Worm (Caenorhabditis elegans) whole organism, L4 larva: ENCODE measurements around the gene ZC239.6.
"Not testable (repeated sequence)": the region's sequence is repeated elsewhere in the genome, so short reads cannot be mapped to it uniquely, and the experiment has no call there.

Experiments used
- F10B5.3 ChIP-seq: sonication (generic microtip); optimal IDR thresholded peaks from 2 replicates; lab custom pipeline; 2016; ENCODE audit warnings: mild to moderate bottlenecking, missing genetic modification characterization, missing compliant biosample characterization
- F26F4.8 ChIP-seq: fragments of 200-800 bp; sonication (Bioruptor generic); conservative IDR thresholded peaks from 2 replicates; pipeline ENCODE4 v1.3.6; 2022; ENCODE audit warnings: missing genetic modification characterization, missing compliant biosample characterization
- F49E8.2 ChIP-seq: sonication (generic microtip); optimal IDR thresholded peaks from 2 replicates; lab custom pipeline; 2016; ENCODE audit warnings: missing compliant biosample characterization, mild to moderate bottlenecking, missing genetic modification characterization, borderline replicate concordance
- T20F7.1 ChIP-seq: fragments of 200-800 bp; sonication (Bioruptor generic); optimal IDR thresholded peaks from 2 replicates; lab custom pipeline; 2018; ENCODE audit warnings: mild to moderate bottlenecking, missing genetic modification characterization, missing compliant biosample characterization
- Y105C5A.15 ChIP-seq: fragments of 200-800 bp; sonication (Bioruptor generic); IDR thresholded peaks from 2 replicates; pipeline ENCODE4 v1.3.6; 2022; ENCODE audit warnings: missing genetic modification characterization, missing compliant biosample characterization
- Y48G9A.11 ChIP-seq: fragments of 200-800 bp; sonication (Bioruptor generic); IDR thresholded peaks from 2 replicates; pipeline ENCODE4 v1.3.6; 2022; ENCODE audit warnings: missing genetic modification reagents, missing genetic modification characterization, missing compliant biosample characterization
- Y75B8A.6 ChIP-seq: fragments of 200-800 bp; sonication (Bioruptor generic); IDR thresholded peaks from 2 replicates; pipeline ENCODE4 v1.3.6; 2022; ENCODE audit warnings: missing genetic modification reagents, missing genetic modification characterization, missing compliant biosample characterization
- ZK337.2 ChIP-seq: fragments of 200-800 bp; sonication (Bioruptor generic); IDR thresholded peaks from 2 replicates; pipeline ENCODE4 v1.3.6; 2022; ENCODE audit warnings: missing genetic modification reagents, missing genetic modification characterization, missing compliant biosample characterization
- aha-1 ChIP-seq: fragments of 150-350 bp; peaks from one replicate; lab custom pipeline; 2014; ENCODE audit warnings: missing biosample characterization, missing genetic modification characterization
- attf-4 ChIP-seq: sonication (generic microtip); optimal IDR thresholded peaks from 3 replicates; lab custom pipeline; 2017; ENCODE audit warnings: missing biosample characterization, missing genetic modification characterization
- daf-12 ChIP-seq: fragments of 150-350 bp; optimal IDR thresholded peaks from 2 replicates; lab custom pipeline; 2014; ENCODE audit warnings: missing biosample characterization, missing genetic modification reagents, missing genetic modification characterization
- dmd-8 ChIP-seq: fragments of 200-800 bp; sonication (Bioruptor generic); IDR thresholded peaks from 2 replicates; pipeline ENCODE4 v1.3.6; 2022; ENCODE audit warnings: missing genetic modification characterization, missing compliant biosample characterization
- dve-1 ChIP-seq: sonication (generic microtip); optimal IDR thresholded peaks from 2 replicates; lab custom pipeline; 2017; ENCODE audit warnings: antibody characterized with exemption, mild to moderate bottlenecking, missing genetic modification characterization, missing compliant biosample characterization; ENCODE audit not compliant: insufficient read depth
- egl-43 ChIP-seq: fragments of 200-800 bp; sonication (Bioruptor generic); IDR thresholded peaks from 2 replicates; pipeline ENCODE4 v1.3.6; 2022; ENCODE audit warnings: missing genetic modification reagents, missing genetic modification characterization, missing compliant biosample characterization
- hif-1 ChIP-seq, 2 experiments: sonication (generic microtip); optimal IDR thresholded peaks; 2 replicates each; lab custom pipeline; 2016 to 2017; ENCODE audit warnings: missing compliant biosample characterization in 2 of 2, missing genetic modification characterization in 2 of 2, missing genetic modification reagents in 2 of 2, missing genotype in 2 of 2, mild to moderate bottlenecking in 1 of 2
- hlh-11 ChIP-seq: fragments of 200-800 bp; sonication (Bioruptor generic); optimal IDR thresholded peaks from 2 replicates; lab custom pipeline; 2018; ENCODE audit warnings: mild to moderate bottlenecking, missing genetic modification characterization, missing compliant biosample characterization
- lin-1 ChIP-seq: fragments of 200-800 bp; sonication (Bioruptor generic); IDR thresholded peaks from 2 replicates; pipeline ENCODE4 v1.3.6; 2022; ENCODE audit warnings: missing genetic modification reagents, missing genetic modification characterization, missing compliant biosample characterization
- lin-38 ChIP-seq: fragments of 200-800 bp; sonication (Bioruptor generic); IDR thresholded peaks from 2 replicates; pipeline ENCODE4 v1.3.6; 2022; ENCODE audit warnings: missing genetic modification reagents, missing genetic modification characterization, missing compliant biosample characterization
- madf-9 ChIP-seq: fragments of 200-800 bp; sonication (Bioruptor generic); conservative IDR thresholded peaks from 2 replicates; pipeline ENCODE4 v1.3.6; 2022; ENCODE audit warnings: missing genetic modification reagents, missing genetic modification characterization, missing compliant biosample characterization
- mxl-3 ChIP-seq: fragments of 200-800 bp; sonication (Bioruptor generic); optimal IDR thresholded peaks from 2 replicates; lab custom pipeline; 2018; ENCODE audit warnings: mild to moderate bottlenecking, missing genetic modification characterization, missing compliant biosample characterization
- nhr-102 ChIP-seq: sonication (generic microtip); optimal IDR thresholded peaks from 2 replicates; lab custom pipeline; 2016; ENCODE audit warnings: mild to moderate bottlenecking, missing genetic modification characterization, moderate library complexity, missing compliant biosample characterization
- nhr-237 ChIP-seq: sonication (generic microtip); optimal IDR thresholded peaks from 2 replicates; lab custom pipeline; 2017; ENCODE audit warnings: missing biosample characterization, missing genetic modification characterization
- nhr-28 ChIP-seq: fragments of 150-350 bp; optimal IDR thresholded peaks from 2 replicates; lab custom pipeline; 2014; ENCODE audit warnings: missing biosample characterization, missing genetic modification characterization
- nhr-6 ChIP-seq: fragments of 150-350 bp; optimal IDR thresholded peaks from 2 replicates; lab custom pipeline; 2014; ENCODE audit warnings: missing biosample characterization, missing genetic modification characterization
- nhr-76 ChIP-seq: fragments of 150-350 bp; optimal IDR thresholded peaks from 2 replicates; lab custom pipeline; 2014; ENCODE audit warnings: missing biosample characterization, missing genetic modification characterization
- php-3 ChIP-seq: fragments of 200-800 bp; sonication (Bioruptor generic); IDR thresholded peaks from 2 replicates; pipeline ENCODE4 v1.3.6; 2022; ENCODE audit warnings: missing genetic modification reagents, missing genetic modification characterization, missing compliant biosample characterization
- saeg-2 ChIP-seq: fragments of 200-800 bp; sonication (Bioruptor generic); IDR thresholded peaks from 2 replicates; pipeline ENCODE4 v1.3.6; 2022; ENCODE audit warnings: missing genetic modification reagents, missing genetic modification characterization, missing compliant biosample characterization
- sdz-12 ChIP-seq: fragments of 200-800 bp; sonication (Bioruptor generic); optimal IDR thresholded peaks from 2 replicates; lab custom pipeline; 2018; ENCODE audit warnings: mild to moderate bottlenecking, missing genetic modification characterization, missing compliant biosample characterization
- set-16 ChIP-seq: fragments of 200-800 bp; sonication (Bioruptor generic); IDR thresholded peaks from 2 replicates; pipeline ENCODE4 v1.3.6; 2022; ENCODE audit warnings: missing genetic modification reagents, missing genetic modification characterization, missing compliant biosample characterization
- snpc-1.2 ChIP-seq: fragments of 200-800 bp; sonication (Bioruptor generic); IDR thresholded peaks from 2 replicates; pipeline ENCODE4 v1.3.6; 2022; ENCODE audit warnings: missing genetic modification reagents, missing genetic modification characterization, missing compliant biosample characterization
- zip-2 ChIP-seq: fragments of 150-350 bp; optimal IDR thresholded peaks from 2 replicates; lab custom pipeline; 2014; ENCODE audit warnings: missing biosample characterization, missing genetic modification characterization
- ztf-11 ChIP-seq: fragments of 150-350 bp; optimal IDR thresholded peaks from 2 replicates; lab custom pipeline; 2014; ENCODE audit warnings: missing biosample characterization, missing genetic modification characterization

Gene ZC239.6

ce11 chrII:3183300-3183840 is 26.1 kb upstream of the ZC239.6 start, which contains the start of the genes Y27F2A.6 and Y27F2A.8:
Gene Y27F2A.6, minus strand, starts transcription at chrII:3183400.
Gene Y27F2A.8, plus strand, starts transcription at chrII:3183790.
- TF ChIP-seq nhr-28 (tag; lab: Kevin White, UChicago); hif-1 (tag; optimal IDR thresholded peaks at IDR 0.05; lab: Kevin White, UChicago); nhr-76 (tag; lab: Kevin White, UChicago): not testable (repeated sequence)

ce11 chrII:3184858-3185257 is 24.6 kb upstream of the ZC239.6 start, which contains the start of gene sri-78:
Gene sri-78, plus strand, starts transcription at chrII:3185158.
- TF ChIP-seq zip-2 (tag; lab: Kevin White, UChicago); daf-12; egl-43 (GFP tag; lab: Robert Waterston, UW): not testable (repeated sequence)

ce11 chrII:3185848-3186247 is 23.6 kb upstream of the ZC239.6 start:
- TF ChIP-seq egl-43 (GFP tag; lab: Robert Waterston, UW) (0 out of 2 replicates have a peak, but pooled peaks have one; percentile 44), Y48G9A.11 (GFP tag; lab: Robert Waterston, UW) (peak; percentile 41; the same call in 1 of the 2 replicates), set-16 (peak; percentile 55), aha-1 (tag; lab: Kevin White, UChicago) (peak; percentile 21), madf-9 (GFP tag; lab: Robert Waterston, UW) (no peak)

- TF ChIP-seq php-3 (GFP tag; lab: Robert Waterston, UW); saeg-2 (GFP tag; lab: Robert Waterston, UW); nhr-102 (tag; lab: Kevin White, UChicago): not testable (repeated sequence)
Observed at ce11 chrII:3189038-3189437, 20.4 kb upstream of the ZC239.6 start, which contains the start of gene Y27F2A.11. Gene Y27F2A.11, plus strand, starts transcription at chrII:3189338.

DNA sequence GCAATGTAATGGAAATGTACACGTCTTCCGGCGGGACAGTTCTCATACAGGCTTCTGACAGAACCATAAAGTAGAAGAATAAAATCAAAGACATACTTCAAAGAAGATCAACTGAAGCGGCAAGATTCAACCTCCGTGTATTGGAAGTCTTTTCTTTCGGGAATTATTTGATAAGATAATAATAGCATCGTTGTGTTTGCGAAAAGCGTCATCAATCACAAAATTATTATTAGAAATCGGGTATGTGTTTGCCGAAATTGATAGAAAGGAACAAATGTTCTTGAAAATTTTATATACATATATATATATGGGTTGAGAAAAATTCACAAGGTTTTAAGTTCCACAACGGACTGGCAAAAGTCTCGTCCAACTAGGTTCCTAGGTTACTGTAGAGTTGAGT is 17.9 kb upstream of the ZC239.6 start, which contains the start of gene Y27F2A.9:
Gene Y27F2A.9, minus strand, starts transcription at position 101 of the 400 bp plus-strand sequence.
- TF ChIP-seq ZK337.2 (GFP tag; lab: Robert Waterston, UW); sdz-12; snpc-1.2 (GFP tag; lab: Robert Waterston, UW): not testable (repeated sequence)

DNA sequence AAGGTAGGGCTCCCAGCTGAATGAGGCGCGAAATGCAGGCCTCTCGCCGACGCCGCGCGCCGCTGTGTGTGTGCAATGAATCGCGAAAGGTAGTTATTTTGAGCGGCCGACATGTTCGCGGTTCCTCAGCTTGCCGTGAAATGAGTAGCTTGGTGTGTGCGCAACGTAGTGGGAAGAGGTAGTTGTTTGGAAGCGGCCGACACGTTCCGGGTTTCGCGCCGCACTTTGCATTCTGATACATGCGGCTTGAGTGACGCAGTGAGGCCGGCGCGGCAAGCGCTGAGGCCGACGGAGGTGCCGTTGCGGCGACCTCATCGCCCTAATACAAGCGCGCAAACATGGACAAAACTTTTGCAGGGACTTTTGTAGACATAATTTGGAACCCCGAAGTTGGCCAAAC is 13.7 kb upstream of the ZC239.6 start:
- TF ChIP-seq set-16 (peak; percentile 79), hlh-11 (no peak), F26F4.8 (GFP tag; lab: Robert Waterston, UW) (no peak), sdz-12 (no peak), F10B5.3 (tag; lab: Kevin White, UChicago) (no peak), attf-4 (no peak)

- no peak for TF ChIP-seq daf-12
- TF ChIP-seq nhr-6 (tag; lab: Kevin White, UChicago): no peak
- TF ChIP-seq nhr-237 (tag; lab: Kevin White, UChicago): no peak
- no peak for TF ChIP-seq Y75B8A.6
- no peak for TF ChIP-seq Y105C5A.15
- TF ChIP-seq set-16: no peak
- TF ChIP-seq F26F4.8 (GFP tag; lab: Robert Waterston, UW): no peak
- TF ChIP-seq dmd-8: no peak
- no peak for TF ChIP-seq lin-1 (GFP tag; lab: Robert Waterston, UW)
- no peak for TF ChIP-seq lin-38 (GFP tag; lab: Robert Waterston, UW)
- TF ChIP-seq F49E8.2 (tag; lab: Kevin White, UChicago): no peak
- TF ChIP-seq attf-4: no peak
- no peak for TF ChIP-seq T20F7.1 (GFP tag; lab: Kevin White, UChicago)
- TF ChIP-seq ztf-11 (tag; lab: Kevin White, UChicago): no peak
- TF ChIP-seq dve-1 (tag; lab: Kevin White, UChicago): no peak
- TF ChIP-seq sdz-12: no peak
- TF ChIP-seq mxl-3 (GFP tag; lab: Kevin White, UChicago): no peak
- TF ChIP-seq, all 104 proteins: peak for 0
Observed at ce11 chrII:3196966-3197365, 12.5 kb upstream of the ZC239.6 start, which contains the start of gene gcy-15. Gene gcy-15, minus strand, starts transcription at chrII:3197066.
